Fruit fly (Drosophila melanogaster): ENCODE results near the gene CG43679.

Gene CG43679

dm6 chr3L:15040329-15040886 lies 10.8 kb downstream of the CG43679 start:
- TF ChIP-seq CG17801 (GFP tag; optimal IDR thresholded peaks at IDR 0.05; ENCODE audit: partially characterized antibody): no peak

DNA sequence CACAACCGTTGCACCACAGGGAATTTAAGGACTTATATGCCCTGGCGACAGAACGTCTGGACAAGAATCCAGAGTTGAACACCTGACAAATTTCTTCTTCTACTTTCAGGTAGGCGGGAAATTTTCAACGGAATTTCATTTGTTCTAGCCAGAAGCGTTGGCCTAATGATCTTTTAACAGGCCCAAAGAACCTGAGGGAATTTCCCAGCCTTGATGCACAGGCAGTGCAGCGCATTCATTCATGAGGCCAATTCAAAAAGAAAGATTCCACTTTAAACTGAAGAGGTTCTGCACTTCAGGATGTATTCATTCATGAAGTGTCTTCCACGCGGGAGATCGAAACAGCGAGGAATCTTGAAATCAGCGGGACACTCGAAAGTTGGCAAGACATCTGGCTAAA lies 11.7 kb downstream of the CG43679 start:
- TF ChIP-seq CG17801 (GFP tag; optimal IDR thresholded peaks at IDR 0.05; ENCODE audit: partially characterized antibody): no peak

dm6 chr3L:15035585-15035984 lies 15.6 kb downstream of the CG43679 start:
- no peak for TF ChIP-seq CG17801 (GFP tag; optimal IDR thresholded peaks at IDR 0.05; ENCODE audit: partially characterized antibody)

DNA sequence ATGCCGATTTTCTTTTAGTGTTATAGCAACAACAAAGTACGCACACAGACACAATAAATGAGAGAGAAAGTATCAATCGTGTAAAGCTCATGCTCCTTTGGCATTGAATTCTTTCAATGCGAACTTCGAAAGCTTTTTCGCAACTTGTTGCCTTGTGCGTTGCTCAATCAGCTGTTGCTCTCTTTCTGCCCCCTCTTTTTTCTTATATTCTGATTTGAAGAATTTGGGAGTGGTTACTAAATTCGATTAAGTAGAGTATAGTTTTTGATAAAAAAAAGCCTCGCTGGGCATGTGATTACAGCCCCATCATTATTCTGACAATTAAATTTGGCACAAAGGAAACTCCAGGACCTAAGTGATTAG lies 16.5 kb downstream of the CG43679 start:
- TF ChIP-seq CG17801 (GFP tag; optimal IDR thresholded peaks at IDR 0.05; ENCODE audit: partially characterized antibody): no peak

- no peak for TF ChIP-seq CG17801 (GFP tag; optimal IDR thresholded peaks at IDR 0.05; ENCODE audit: partially characterized antibody)
Observed at dm6 chr3L:15034061-15034713, 17.0 kb downstream of the CG43679 start.

DNA sequence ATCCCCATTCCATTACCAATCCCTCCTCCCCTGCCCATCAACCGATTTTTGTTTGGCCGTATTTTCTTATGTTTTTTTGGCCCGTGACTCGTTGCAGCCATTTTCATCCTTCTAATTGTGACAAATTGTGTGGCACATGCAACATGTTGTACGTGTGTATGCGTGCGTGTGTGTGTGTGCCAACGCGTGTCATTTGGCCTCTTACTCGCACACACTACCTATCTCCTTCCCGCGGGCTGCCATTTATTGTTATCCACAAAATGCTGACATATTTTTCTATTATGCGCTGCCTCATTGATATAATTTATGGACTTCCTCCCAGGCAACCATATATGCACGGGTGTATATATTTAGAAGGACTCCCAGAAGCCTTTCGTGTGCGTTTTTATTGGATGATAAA lies 19.5 kb downstream of the CG43679 start:
- TF ChIP-seq CG17801 (GFP tag; optimal IDR thresholded peaks at IDR 0.05; ENCODE audit: partially characterized antibody): no peak

dm6 chr3L:15023192-15023591 lies 28.0 kb downstream of the CG43679 start, which contains the start of gene CG32148:
TSS of gene CG32148 (plus strand) at chr3L:15023492.
- TF ChIP-seq CG17801 (GFP tag; optimal IDR thresholded peaks at IDR 0.05; ENCODE audit: partially characterized antibody): no peak

dm6 chr3L:15021008-15021407 lies 30.2 kb downstream of the CG43679 start:
- TF ChIP-seq CG17801 (GFP tag; optimal IDR thresholded peaks at IDR 0.05; ENCODE audit: partially characterized antibody): no peak

- no peak for TF ChIP-seq CG17801 (GFP tag; optimal IDR thresholded peaks at IDR 0.05; ENCODE audit: partially characterized antibody)
Observed at dm6 chr3L:15013957-15014692, 37.1 kb downstream of the CG43679 start, which contains the start of gene Reck. TSS of gene Reck (minus strand) at chr3L:15014062.

- TF ChIP-seq CG17801 (GFP tag; optimal IDR thresholded peaks at IDR 0.05; ENCODE audit: partially characterized antibody): no peak
Observed at dm6 chr3L:15013296-15013695, 37.9 kb downstream of the CG43679 start.

DNA sequence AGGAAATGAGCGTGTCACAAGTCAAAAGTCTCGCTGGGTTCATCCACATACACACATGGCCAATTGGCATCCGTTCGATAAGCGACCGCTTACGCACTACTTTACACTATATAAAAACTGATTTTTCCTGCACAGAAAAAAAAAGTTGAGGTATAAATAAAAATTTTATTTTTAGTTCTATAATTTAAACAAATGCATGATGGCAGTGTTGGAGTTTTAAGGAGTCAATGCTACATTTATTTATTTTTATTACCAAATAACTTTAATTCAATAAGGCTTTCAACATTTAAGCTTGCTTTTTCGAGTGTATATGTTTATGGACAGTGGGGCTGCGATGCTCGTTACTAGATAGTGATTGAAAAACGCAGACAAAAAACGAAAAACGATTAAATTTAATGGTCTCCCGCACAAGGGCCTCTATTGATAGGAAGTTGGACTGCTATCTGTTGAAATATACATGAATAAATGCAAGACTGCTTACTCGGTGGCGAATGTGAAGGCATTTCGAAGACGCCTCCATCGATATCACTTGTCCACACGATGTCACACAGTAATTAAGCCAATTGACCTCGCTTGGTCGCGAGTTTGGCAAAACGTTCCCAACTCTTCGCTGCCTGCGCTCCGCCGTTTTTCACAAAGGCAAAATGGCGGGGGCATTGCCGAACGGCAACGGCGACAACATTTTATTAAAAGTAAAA lies 39.4 kb downstream of the CG43679 start:
- TF ChIP-seq CG17801 (GFP tag; optimal IDR thresholded peaks at IDR 0.05; ENCODE audit: partially characterized antibody): no peak

- TF ChIP-seq CG17801 (GFP tag; optimal IDR thresholded peaks at IDR 0.05; ENCODE audit: partially characterized antibody): no peak
Observed at dm6 chr3L:15011142-15011541, 40.1 kb downstream of the CG43679 start.

dm6 chr3L:15010601-15011000 lies 40.6 kb downstream of the CG43679 start:
- no peak for TF ChIP-seq CG17801 (GFP tag; optimal IDR thresholded peaks at IDR 0.05; ENCODE audit: partially characterized antibody)

DNA sequence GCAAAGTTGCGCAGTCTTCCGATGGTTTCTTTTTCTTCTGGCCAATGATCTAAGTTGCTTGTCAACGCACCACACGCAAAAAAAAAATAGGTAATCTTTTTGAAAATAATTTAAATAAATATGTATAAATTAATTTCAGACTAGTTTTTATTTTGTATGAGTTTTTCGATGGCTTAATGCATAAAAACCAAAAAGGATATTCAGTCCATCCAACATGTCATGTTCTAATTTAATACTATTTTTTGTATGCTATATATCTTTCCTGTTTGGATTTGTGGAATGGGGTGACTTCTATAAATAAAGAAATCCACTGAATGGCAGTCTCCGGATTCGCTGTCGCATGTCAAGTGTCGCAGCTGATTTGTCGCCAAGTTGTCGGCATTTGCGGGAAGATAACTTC lies 41.5 kb downstream of the CG43679 start:
- no peak for TF ChIP-seq CG17801 (GFP tag; optimal IDR thresholded peaks at IDR 0.05; ENCODE audit: partially characterized antibody)

DNA sequence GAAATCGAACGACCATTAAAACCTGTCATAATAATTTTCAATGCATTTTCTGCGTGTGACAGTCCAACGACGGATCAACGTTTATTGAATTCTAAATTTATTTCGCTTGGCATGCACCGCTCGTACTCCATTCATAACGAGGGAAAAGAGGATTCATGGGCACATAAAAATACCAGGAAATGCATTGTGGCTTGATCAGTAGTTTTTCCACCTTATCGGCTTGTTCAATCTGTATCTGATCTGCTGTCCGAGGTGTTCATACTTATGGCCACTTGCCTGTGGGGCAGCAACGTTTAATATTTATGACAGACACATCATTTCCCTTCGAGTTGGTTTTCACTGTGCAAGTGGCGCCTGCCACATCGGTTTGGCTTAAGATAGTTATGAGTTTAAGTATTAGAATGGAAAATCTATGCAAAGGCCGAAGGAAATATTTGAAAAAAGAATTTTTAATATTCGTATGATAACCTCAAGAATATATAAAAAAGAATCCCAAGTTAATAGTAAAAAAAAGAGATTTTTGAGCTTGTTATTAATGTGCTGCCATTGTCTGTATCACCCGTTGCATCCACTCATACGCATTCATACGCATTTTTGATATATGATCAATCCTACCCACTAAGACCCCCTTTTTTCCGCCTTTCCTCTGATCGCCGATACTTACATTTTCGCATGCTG lies 43.8 kb downstream of the CG43679 start:
- TF ChIP-seq CG17801 (GFP tag; optimal IDR thresholded peaks at IDR 0.05; ENCODE audit: partially characterized antibody): no peak
